Fruit fly (Drosophila melanogaster) whole organism, embryonic: Measurements from ENCODE around the gene CG9961.

ENCODE experiments used
- Antp ChIP-seq: fragments of 200-800 bp; sonication (Bioruptor generic); optimal IDR thresholded peaks from 3 replicates; lab custom pipeline; 2016; ENCODE audit warnings: missing biosample characterization, missing genetic modification characterization
- Bteb2 ChIP-seq: fragments of 200-800 bp; sonication (Bioruptor generic); optimal IDR thresholded peaks from 2 replicates; lab custom pipeline; 2016; ENCODE audit warnings: missing biosample characterization, missing genetic modification characterization
- CG10366 ChIP-seq: fragments of 200-800 bp; sonication (Bioruptor generic); IDR thresholded peaks from 2 replicates; pipeline ENCODE4 v1.3.6; 2022; ENCODE audit warnings: missing biosample characterization, missing genetic modification characterization
- CG11085 ChIP-seq: fragments of 200-800 bp; sonication (Bioruptor generic); IDR thresholded peaks from 2 replicates; pipeline ENCODE4 v1.3.6; 2022; ENCODE audit warnings: missing biosample characterization, missing genetic modification characterization
- CG12219 ChIP-seq: fragments of 200-800 bp; sonication (Bioruptor generic); optimal IDR thresholded peaks from 3 replicates; lab custom pipeline; 2018; ENCODE audit warnings: missing biosample characterization, mild to moderate bottlenecking, missing genetic modification characterization
- CG16863 ChIP-seq: fragments of 200-800 bp; sonication (Bioruptor generic); optimal IDR thresholded peaks from 3 replicates; lab custom pipeline; 2016; ENCODE audit warnings: missing biosample characterization, missing genetic modification characterization
- CG17385 ChIP-seq: fragments of 200-800 bp; sonication (Bioruptor generic); optimal IDR thresholded peaks from 3 replicates; lab custom pipeline; 2018; ENCODE audit warnings: missing biosample characterization, mild to moderate bottlenecking, missing genetic modification characterization
- CG17568 ChIP-seq: fragments of 200-800 bp; sonication (Bioruptor generic); optimal IDR thresholded peaks from 2 replicates; lab custom pipeline; 2018; ENCODE audit warnings: missing biosample characterization, mild to moderate bottlenecking, missing genetic modification characterization, moderate library complexity
- CG2129 ChIP-seq: fragments of 200-800 bp; sonication (Bioruptor generic); IDR thresholded peaks from 2 replicates; pipeline ENCODE4 v1.3.6; 2022; ENCODE audit warnings: missing biosample characterization, missing genetic modification characterization; ENCODE audit not compliant: partially characterized antibody
- CG2199 ChIP-seq: fragments of 200-800 bp; sonication (Bioruptor generic); IDR thresholded peaks from 3 replicates; pipeline ENCODE4 v1.3.6; 2022; ENCODE audit warnings: missing biosample characterization, missing genetic modification characterization
- CG3838 ChIP-seq: fragments of 200-800 bp; sonication (Bioruptor generic); optimal IDR thresholded peaks from 3 replicates; lab custom pipeline; 2016; ENCODE audit warnings: missing biosample characterization, missing genetic modification characterization
- CG4328 ChIP-seq: fragments of 200-800 bp; sonication (Bioruptor generic); optimal IDR thresholded peaks from 3 replicates; lab custom pipeline; 2017; ENCODE audit warnings: missing biosample characterization, missing genetic modification reagents, missing genetic modification characterization
- CG43689 ChIP-seq: fragments of 200-800 bp; sonication (Bioruptor generic); IDR thresholded peaks from 2 replicates; pipeline ENCODE4 v1.3.6; 2022; ENCODE audit warnings: missing biosample characterization, missing genetic modification characterization
- CG4424 ChIP-seq: fragments of 200-800 bp; sonication (Bioruptor generic); optimal IDR thresholded peaks from 3 replicates; lab custom pipeline; 2016; ENCODE audit warnings: missing biosample characterization, missing genetic modification characterization
- CG5953 ChIP-seq: fragments of 200-800 bp; sonication (Bioruptor generic); IDR thresholded peaks from 2 replicates; pipeline ENCODE4 v1.3.6; 2022; ENCODE audit warnings: missing biosample characterization, missing genetic modification characterization
- CG6854 ChIP-seq: fragments of 200-800 bp; sonication (Bioruptor generic); optimal IDR thresholded peaks from 3 replicates; lab custom pipeline; 2017; ENCODE audit warnings: missing biosample characterization, mild to moderate bottlenecking, missing genetic modification characterization
- CG7556 ChIP-seq: fragments of 200-800 bp; sonication (Bioruptor generic); optimal IDR thresholded peaks from 2 replicates; lab custom pipeline; 2017; ENCODE audit warnings: missing biosample characterization, mild to moderate bottlenecking, missing genetic modification characterization
- CG7987 ChIP-seq: fragments of 200-800 bp; sonication (Bioruptor generic); optimal IDR thresholded peaks from 2 replicates; lab custom pipeline; 2018; ENCODE audit warnings: missing biosample characterization, mild to moderate bottlenecking, missing genetic modification characterization, moderate library complexity
- CG9437 ChIP-seq: fragments of 200-800 bp; sonication (Bioruptor generic); optimal IDR thresholded peaks from 2 replicates; lab custom pipeline; 2018; ENCODE audit warnings: missing biosample characterization, mild to moderate bottlenecking, missing genetic modification characterization
- CrebB ChIP-seq: fragments of 200-800 bp; sonication (Bioruptor generic); optimal IDR thresholded peaks from 3 replicates; lab custom pipeline; 2018; ENCODE audit warnings: missing biosample characterization, mild to moderate bottlenecking, missing genetic modification characterization
- Deaf1 ChIP-seq: fragments of 200-800 bp; optimal IDR thresholded peaks from 3 replicates; lab custom pipeline; 2019; ENCODE audit warnings: missing biosample characterization, mild to moderate bottlenecking, missing genetic modification characterization, moderate library complexity
- Gsc ChIP-seq: fragments of 200-800 bp; sonication (Bioruptor generic); IDR thresholded peaks from 2 replicates; pipeline ENCODE4 v1.3.6; 2022; ENCODE audit warnings: missing biosample characterization, missing genetic modification characterization
- Hr78 ChIP-seq, 2 experiments: fragments of 200-800 bp in 1 of 2; fragments of >200 bp in 1 of 2; sonication (Bioruptor generic) in 1 of 2; optimal IDR thresholded peaks; 2 replicates each; lab custom pipeline; 2017 to 2019; ENCODE audit warnings: missing biosample characterization in 2 of 2, missing genetic modification characterization in 2 of 2, mild to moderate bottlenecking in 1 of 2, moderate library complexity in 1 of 2
- Lpt ChIP-seq: fragments of >200 bp; optimal IDR thresholded peaks from 2 replicates; lab custom pipeline; 2018; ENCODE audit warnings: missing biosample characterization, missing genetic modification characterization
- Mad ChIP-seq: fragments of 200-800 bp; sonication (Bioruptor generic); optimal IDR thresholded peaks from 2 replicates; lab custom pipeline; 2016; ENCODE audit warnings: missing biosample characterization, missing genetic modification characterization
- Oli ChIP-seq: fragments of 200-800 bp; sonication (Bioruptor generic); optimal IDR thresholded peaks from 2 replicates; lab custom pipeline; 2018; ENCODE audit warnings: missing biosample characterization, mild to moderate bottlenecking, missing genetic modification characterization, moderate library complexity
- Rfx ChIP-seq: fragments of 200-800 bp; sonication (Bioruptor generic); IDR thresholded peaks from 2 replicates; pipeline ENCODE4 v1.3.6; 2022; ENCODE audit warnings: missing biosample characterization, missing genetic modification characterization
- Xrp1 ChIP-seq: fragments of 200-800 bp; sonication (Bioruptor generic); IDR thresholded peaks from 2 replicates; pipeline ENCODE4 v1.3.6; 2022; ENCODE audit warnings: missing biosample characterization, missing genetic modification characterization
- az2 ChIP-seq: fragments of 200-800 bp; sonication (Bioruptor generic); optimal IDR thresholded peaks from 3 replicates; lab custom pipeline; 2016; ENCODE audit warnings: missing biosample characterization, missing genetic modification characterization
- bsh ChIP-seq, 2 experiments: fragments of 200-800 bp; sonication (Bioruptor generic); optimal IDR thresholded peaks; 2 replicates each; lab custom pipeline; 2017 to 2018; ENCODE audit warnings: mild to moderate bottlenecking in 2 of 2, missing biosample characterization in 2 of 2, missing genetic modification characterization in 2 of 2, moderate library complexity in 1 of 2
- cad ChIP-seq: fragments of >200 bp; optimal IDR thresholded peaks from 2 replicates; lab custom pipeline; 2017; ENCODE audit warnings: missing biosample characterization, missing genetic modification characterization
- dati ChIP-seq: fragments of 200-800 bp; sonication (Bioruptor generic); IDR thresholded peaks from 2 replicates; pipeline ENCODE4 v1.3.6; 2022; ENCODE audit warnings: missing biosample characterization, missing genetic modification characterization
- dmrt11E ChIP-seq: fragments of 200-800 bp; sonication (Bioruptor generic); optimal IDR thresholded peaks from 3 replicates; lab custom pipeline; 2018; ENCODE audit warnings: missing biosample characterization, mild to moderate bottlenecking, missing genetic modification characterization, moderate library complexity
- ewg ChIP-seq: fragments of 200-800 bp; sonication (Bioruptor generic); optimal IDR thresholded peaks from 3 replicates; lab custom pipeline; 2017; ENCODE audit warnings: mild to moderate bottlenecking, missing biosample characterization, missing genetic modification reagents, missing genetic modification characterization
- fd64A ChIP-seq: fragments of 200-800 bp; sonication (Bioruptor generic); optimal IDR thresholded peaks from 3 replicates; lab custom pipeline; 2018; ENCODE audit warnings: missing biosample characterization, mild to moderate bottlenecking, missing genetic modification characterization
- gcm2 ChIP-seq: fragments of 200-800 bp; sonication (Bioruptor generic); optimal IDR thresholded peaks from 2 replicates; lab custom pipeline; 2016; ENCODE audit warnings: missing biosample characterization, missing genetic modification characterization
- kay ChIP-seq: fragments of 200-800 bp; sonication (Bioruptor generic); optimal IDR thresholded peaks from 2 replicates; lab custom pipeline; 2016; ENCODE audit warnings: missing biosample characterization, missing genetic modification characterization
- knrl ChIP-seq: fragments of 200-800 bp; sonication (Bioruptor generic); IDR thresholded peaks from 3 replicates; pipeline ENCODE4 v1.3.6; 2022; ENCODE audit warnings: missing biosample characterization, missing genetic modification characterization; ENCODE audit not compliant: partially characterized antibody
- lmd ChIP-seq: fragments of 200-800 bp; sonication (Bioruptor generic); IDR thresholded peaks from 2 replicates; pipeline ENCODE4 v1.3.6; 2022; ENCODE audit warnings: missing biosample characterization, missing genetic modification characterization
- pan ChIP-seq, 4 experiments: fragments of >200 bp in 3 of 4; fragments of 200-800 bp in 1 of 4; sonication (Bioruptor generic) in 1 of 4; optimal IDR thresholded peaks in 3 of 4; IDR thresholded peaks in 1 of 4; 2 replicates each; pipeline versions ENCODE4 v1.3.6 to Lab custom; 2017 to 2022; ENCODE audit warnings: missing biosample characterization in 2 of 4, missing genetic modification characterization in 2 of 4, mixed read lengths in 1 of 4
- pb ChIP-seq: fragments of 200-800 bp; sonication (Bioruptor generic); optimal IDR thresholded peaks from 3 replicates; lab custom pipeline; 2016; ENCODE audit warnings: missing biosample characterization, missing genetic modification characterization
- pita ChIP-seq: fragments of 200-800 bp; sonication (Bioruptor generic); optimal IDR thresholded peaks from 2 replicates; lab custom pipeline; 2017; ENCODE audit warnings: missing biosample characterization, mild to moderate bottlenecking, missing genetic modification characterization
- sd ChIP-seq: fragments of 200-800 bp; sonication (Bioruptor generic); optimal IDR thresholded peaks from 3 replicates; lab custom pipeline; 2018; ENCODE audit warnings: missing biosample characterization, mild to moderate bottlenecking, missing genetic modification characterization, moderate library complexity
- wek ChIP-seq: fragments of 200-800 bp; sonication (Bioruptor generic); optimal IDR thresholded peaks from 3 replicates; lab custom pipeline; 2018; ENCODE audit warnings: missing biosample characterization, mild to moderate bottlenecking, missing genetic modification characterization, moderate library complexity
- zen ChIP-seq: fragments of 200-800 bp; sonication (Bioruptor generic); optimal IDR thresholded peaks from 3 replicates; lab custom pipeline; 2018; ENCODE audit warnings: missing biosample characterization, mild to moderate bottlenecking, missing genetic modification characterization, moderate library complexity
- zf30C ChIP-seq: fragments of 200-800 bp; sonication (Bioruptor generic); optimal IDR thresholded peaks from 3 replicates; lab custom pipeline; 2018; ENCODE audit warnings: missing biosample characterization, mild to moderate bottlenecking, missing genetic modification characterization

Gene CG9961

dm6 chr2L:2751085-2751710 is 6.5 kb upstream of the CG9961 start (continued):
- peak; percentile 82 for TF ChIP-seq sd

dm6 chr2L:2750337-2751084 is 5.8 kb upstream of the CG9961 start:
- TF ChIP-seq CG4424 (GFP tag; lab: Kevin White, UChicago) (peak; percentile 72), Hr78 (GFP tag; optimal IDR thresholded peaks at IDR 0.05; lab: Kevin White, UChicago) (peak in 1 of 2 experiments; percentile 49), CG2199 (GFP tag; lab: Robert Waterston, UW) (no peak), fd64A (GFP tag; lab: Kevin White, UChicago) (peak; percentile 59), pb (peak; percentile 71), CG7987 (GFP tag; lab: Kevin White, UChicago) (peak; percentile 86), az2 (peak; percentile 74), knrl (GFP tag; lab: Robert Waterston, UW) (no peak), Lpt (GFP tag; lab: Kevin White, UChicago) (no peak), lmd (GFP tag; lab: Robert Waterston, UW) (no peak), Rfx (GFP tag; lab: Robert Waterston, UW) (no peak), CG6854 (GFP tag; lab: Kevin White, UChicago) (peak; percentile 76), CG16863 (GFP tag; lab: Kevin White, UChicago) (peak; percentile 51), wek (GFP tag; lab: Kevin White, UChicago) (peak; percentile 45), gcm2 (GFP tag; lab: Kevin White, UChicago) (peak; percentile 76), kay (GFP tag; lab: Kevin White, UChicago) (peak; percentile 79), CG3838 (peak; percentile 71), Mad (GFP tag; lab: Kevin White, UChicago) (no peak), CG17385 (GFP tag; lab: Kevin White, UChicago) (peak; percentile 69), CG4328 (GFP tag; lab: Kevin White, UChicago) (peak; percentile 30), Antp (peak; percentile 87), CG11085 (GFP tag; lab: Robert Waterston, UW) (no peak), ewg (GFP tag; lab: Kevin White, UChicago) (peak; percentile 54), Xrp1 (GFP tag; lab: Robert Waterston, UW) (no peak), Gsc (GFP tag; lab: Robert Waterston, UW) (no peak), CG12219 (peak; percentile 72), CG43689 (GFP tag; lab: Robert Waterston, UW) (no peak), CG5953 (GFP tag; lab: Robert Waterston, UW) (no peak), CrebB (tag; lab: Kevin White, UChicago) (peak; percentile 77), CG2129 (no peak), cad (peak; percentile 90), pan (optimal IDR thresholded peaks at IDR 0.05; lab: Kevin White, UChicago) (no peak), pan (GFP tag; optimal IDR thresholded peaks at IDR 0.05 in 1 of 2, IDR thresholded peaks at IDR 0.05 in 1 of 2) (no peak), CG9437 (GFP tag; lab: Kevin White, UChicago) (peak; percentile 57), CG17568 (GFP tag; lab: Kevin White, UChicago) (peak; percentile 80), pita (GFP tag; lab: Kevin White, UChicago) (no peak), dati (no peak), dmrt11E (tag; lab: Kevin White, UChicago) (peak; percentile 57), CG10366 (GFP tag; lab: Robert Waterston, UW) (no peak), Deaf1 (tag; lab: Kevin White, UChicago) (peak; percentile 86), zf30C (peak; percentile 96), Oli (tag; lab: Kevin White, UChicago) (peak; percentile 78), CG7556 (GFP tag; lab: Kevin White, UChicago) (peak; percentile 84), Bteb2 (GFP tag; lab: Kevin White, UChicago) (peak; percentile 73), zen (tag; lab: Kevin White, UChicago) (peak; percentile 75), bsh (GFP tag; optimal IDR thresholded peaks at IDR 0.05; lab: Kevin White, UChicago) (peak; percentile 73 to 79)
